Fruit fly (Drosophila melanogaster): ENCODE data around the gene Cln7.

Cln7 gene

DNA sequence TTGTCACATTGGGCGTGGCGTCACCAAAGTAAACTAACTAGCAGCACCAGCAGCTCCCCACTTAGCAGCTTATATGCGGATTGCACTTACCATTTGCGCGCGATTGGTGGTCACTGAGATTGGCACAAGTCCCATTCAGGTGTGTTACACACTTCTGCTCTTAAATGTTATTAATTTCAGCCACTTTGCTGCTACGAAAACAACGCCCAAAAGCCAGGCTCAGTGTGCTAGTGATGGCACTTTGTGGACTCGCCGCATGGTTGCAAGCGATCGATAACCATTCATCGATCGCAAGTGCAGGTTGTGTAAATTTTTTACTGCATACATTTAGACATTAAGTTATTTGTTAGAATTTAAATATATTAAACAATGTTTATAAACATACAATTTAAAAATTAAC is 10.0 kb downstream of the Cln7 start, which contains the start of the genes wrm1 and wrm2:
wrm1 (minus strand) TSS at position 237 of the 400 bp plus-strand sequence.
wrm2 (minus strand) TSS at position 237 of the 400 bp plus-strand sequence.
- TF ChIP-seq Blimp-1 (GFP tag; optimal IDR thresholded peaks at IDR 0.05): no peak
- TF ChIP-seq eg (GFP tag; IDR thresholded peaks at IDR 0.05): peak; percentile 37; the same call in 1 of the 3 replicates
- TF ChIP-seq CG1621 (tag; optimal IDR thresholded peaks at IDR 0.05): no peak
- peak; percentile 8 for TF ChIP-seq esn (GFP tag; optimal IDR thresholded peaks at IDR 0.05)
- TF ChIP-seq dsx (GFP tag; optimal IDR thresholded peaks at IDR 0.05; ENCODE audit: poor library complexity, severe bottlenecking): peak; percentile 18
- no peak for TF ChIP-seq CG6792 (GFP tag; optimal IDR thresholded peaks at IDR 0.05)

DNA sequence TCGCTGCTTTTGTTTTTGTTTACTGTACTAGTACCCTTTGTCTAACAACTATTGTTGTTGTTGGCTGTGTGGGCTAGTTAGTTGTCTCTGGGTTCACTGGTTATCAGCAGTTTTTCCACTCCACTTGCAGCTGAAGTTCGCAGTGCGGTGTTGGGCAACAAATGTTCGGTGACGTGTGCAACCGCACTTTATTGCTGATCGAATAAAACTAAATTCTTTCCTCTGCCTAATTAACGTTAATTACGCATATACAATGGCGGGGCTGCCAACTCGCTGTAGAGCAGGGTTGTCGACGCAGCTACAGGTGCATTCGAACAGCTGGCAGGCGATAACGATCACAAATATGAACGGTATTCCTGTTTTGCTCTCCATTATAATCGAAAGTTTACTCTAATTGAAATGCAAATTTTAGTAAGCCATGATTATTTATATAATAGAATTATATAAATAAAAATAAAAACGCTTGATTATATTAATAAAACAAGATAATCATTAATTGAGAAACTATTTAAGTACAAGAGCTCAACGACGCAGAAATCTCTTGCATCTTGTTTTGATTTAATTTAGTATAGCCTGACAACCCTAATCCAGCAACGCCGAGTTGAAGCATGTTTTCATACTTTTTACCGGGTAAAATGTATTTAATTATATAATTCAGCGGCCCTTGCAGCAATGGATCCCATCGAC is 16.3 kb downstream of the Cln7 start, which contains the start of the genes mrva, CG42307 and mus312:
mrva (minus strand) TSS at position 276 of the 687 bp plus-strand sequence.
CG42307 (plus strand) TSS at position 566 of the 687 bp plus-strand sequence.
mus312 (plus strand) TSS at position 566 of the 687 bp plus-strand sequence.
- TF ChIP-seq Smox (GFP tag; optimal IDR thresholded peaks at IDR 0.05) (no peak), ss (GFP tag; optimal IDR thresholded peaks at IDR 0.05) (no peak), net (GFP tag; optimal IDR thresholded peaks at IDR 0.05) (no peak), topi (GFP tag; optimal IDR thresholded peaks at IDR 0.05) (no peak), Blimp-1 (GFP tag; optimal IDR thresholded peaks at IDR 0.05) (peak; percentile 65), Sox102F (GFP tag; optimal IDR thresholded peaks at IDR 0.05) (no peak), Hr39 (GFP tag; optimal IDR thresholded peaks at IDR 0.05) (no peak), Gug (GFP tag; IDR thresholded peaks at IDR 0.05) (peak; percentile 77), Ets96B (tag; optimal IDR thresholded peaks at IDR 0.05) (peak; percentile 85), CG10669 (GFP tag; optimal IDR thresholded peaks at IDR 0.05) (no peak), CG34406 (GFP tag; optimal IDR thresholded peaks at IDR 0.05) (peak; percentile 81), Hr4 (GFP tag; optimal IDR thresholded peaks at IDR 0.05) (no peak), CG8119 (GFP tag; IDR thresholded peaks at IDR 0.05) (peak; percentile 80), fkh (GFP tag; optimal IDR thresholded peaks at IDR 0.05) (no peak), achi (GFP tag; optimal IDR thresholded peaks at IDR 0.05) (peak; percentile 83), esn (GFP tag; optimal IDR thresholded peaks at IDR 0.05) (peak; percentile 78), CG11902 (GFP tag; optimal IDR thresholded peaks at IDR 0.05) (no peak), lz (GFP tag; optimal IDR thresholded peaks at IDR 0.05) (peak; percentile 62), CG9139 (GFP tag; optimal IDR thresholded peaks at IDR 0.05) (no peak), CG8319 (GFP tag; optimal IDR thresholded peaks at IDR 0.05) (no peak), dac (GFP tag; optimal IDR thresholded peaks at IDR 0.05) (no peak), fd59A (GFP tag; optimal IDR thresholded peaks at IDR 0.05) (peak; percentile 28), vri (GFP tag; optimal IDR thresholded peaks at IDR 0.05) (no peak), svp (GFP tag) (no peak), CG32006 (GFP tag; optimal IDR thresholded peaks at IDR 0.05) (no peak), CG6854 (GFP tag; optimal IDR thresholded peaks at IDR 0.05) (peak; percentile 13), CG8632 (GFP tag; optimal IDR thresholded peaks at IDR 0.05) (peak; percentile 86), CG6276 (GFP tag; optimal IDR thresholded peaks at IDR 0.05) (no peak), dsx (GFP tag; optimal IDR thresholded peaks at IDR 0.05; ENCODE audit: poor library complexity, severe bottlenecking) (peak; percentile 48), CG6163 (GFP tag; IDR thresholded peaks at IDR 0.05) (peak; percentile 78), Ets21C (GFP tag; optimal IDR thresholded peaks at IDR 0.05) (no peak), CG1621 (tag; optimal IDR thresholded peaks at IDR 0.05) (no peak), pdm3 (GFP tag; optimal IDR thresholded peaks at IDR 0.05) (no peak), CG7368 (GFP tag; optimal IDR thresholded peaks at IDR 0.05) (peak; percentile 50), Eip75B (GFP tag; optimal IDR thresholded peaks at IDR 0.05) (no peak), CG11294 (GFP tag; IDR thresholded peaks at IDR 0.05) (peak; percentile 82; the same call in 1 of the 2 replicates), CG4318 (GFP tag; optimal IDR thresholded peaks at IDR 0.05) (no peak), eg (GFP tag; IDR thresholded peaks at IDR 0.05) (peak; percentile 89), Met (GFP tag; optimal IDR thresholded peaks at IDR 0.05) (no peak), acj6 (GFP tag; optimal IDR thresholded peaks at IDR 0.05) (no peak), CG11762 (GFP tag; optimal IDR thresholded peaks at IDR 0.05; ENCODE audit: insufficient read depth) (peak; percentile 76), OdsH (GFP tag; optimal IDR thresholded peaks at IDR 0.05) (no peak), Lpt (GFP tag; optimal IDR thresholded peaks at IDR 0.05) (no peak), CG10631 (GFP tag; optimal IDR thresholded peaks at IDR 0.05) (peak; percentile 85), Eip93F (GFP tag; optimal IDR thresholded peaks at IDR 0.05) (peak; percentile 52), CG16779 (tag; optimal IDR thresholded peaks at IDR 0.05) (no peak), Hr38 (GFP tag; optimal IDR thresholded peaks at IDR 0.05) (no peak)

Data from whole organism, prepupa.